Fruit fly (Drosophila melanogaster): ENCODE results near the gene CG14229.

CG14229 gene

DNA sequence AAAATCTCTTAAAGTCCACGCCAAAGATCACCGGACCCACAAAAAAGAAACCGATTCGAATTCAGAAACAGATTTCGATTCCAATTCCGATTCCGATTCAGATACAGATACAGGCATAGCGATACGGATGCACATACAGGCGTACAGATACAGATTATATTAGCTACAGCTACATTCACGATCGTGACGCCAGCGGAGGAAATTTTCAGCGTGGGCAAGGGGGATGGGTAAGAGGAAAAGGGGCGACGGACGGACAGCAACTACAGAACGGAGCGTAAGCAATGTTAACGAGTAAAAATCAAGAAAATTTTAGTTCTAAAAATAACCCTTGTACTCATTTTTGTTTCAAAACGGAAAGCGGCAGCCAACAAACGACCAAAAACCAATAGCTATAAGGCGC is 22.0 kb upstream of the CG14229 start:
- TF ChIP-seq svp (GFP tag) = peak; percentile 17
- no peak for TF ChIP-seq Eip75B (GFP tag; optimal IDR thresholded peaks at IDR 0.05)
- TF ChIP-seq CG1621 (tag; optimal IDR thresholded peaks at IDR 0.05) = no peak
- TF ChIP-seq Sox14 (GFP tag; optimal IDR thresholded peaks at IDR 0.05) = no peak

DNA sequence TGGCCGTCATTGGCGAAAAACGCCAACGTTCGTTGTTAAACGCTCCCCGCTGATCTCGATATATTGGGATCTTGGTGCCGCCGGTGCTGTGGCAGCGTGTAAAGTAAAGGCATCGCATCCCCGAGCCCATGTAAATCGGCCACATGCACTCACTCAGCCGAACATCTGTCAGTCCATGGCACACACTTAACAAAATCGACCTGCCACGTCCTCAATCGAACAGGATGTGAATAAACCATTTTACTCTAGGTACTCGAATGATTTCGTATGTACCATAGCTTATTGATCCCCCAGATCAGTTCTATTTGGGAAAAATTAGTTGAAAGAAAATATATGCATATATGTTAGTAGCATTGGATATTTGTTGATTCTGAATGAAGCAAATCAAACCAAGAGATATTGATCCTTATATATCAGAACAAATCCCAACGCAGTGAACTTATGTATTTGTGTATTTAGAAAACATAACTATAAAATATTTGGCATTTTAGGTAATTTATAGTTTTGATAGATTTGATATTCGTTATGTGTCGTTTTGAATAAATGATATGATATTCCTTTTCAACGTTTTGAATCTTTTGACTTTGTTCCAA is 21.4 kb upstream of the CG14229 start:
- TF ChIP-seq svp (GFP tag) (peak; percentile 45), CG10631 (GFP tag; optimal IDR thresholded peaks at IDR 0.05) (peak; percentile 5), CG7368 (GFP tag; optimal IDR thresholded peaks at IDR 0.05) (no peak), CG32006 (GFP tag; optimal IDR thresholded peaks at IDR 0.05) (no peak), CG3919 (GFP tag; optimal IDR thresholded peaks at IDR 0.05) (no peak), Eip78C (GFP tag) (peak; percentile 40), eg (GFP tag; IDR thresholded peaks at IDR 0.05) (no peak)

- TF ChIP-seq CG8319 (GFP tag; optimal IDR thresholded peaks at IDR 0.05) (no peak), svp (GFP tag) (peak; percentile 71), CG10669 (GFP tag; optimal IDR thresholded peaks at IDR 0.05) (no peak)
Measured at dm6 chrX:19714816-19715215, 19.8 kb upstream of the CG14229 start.

DNA sequence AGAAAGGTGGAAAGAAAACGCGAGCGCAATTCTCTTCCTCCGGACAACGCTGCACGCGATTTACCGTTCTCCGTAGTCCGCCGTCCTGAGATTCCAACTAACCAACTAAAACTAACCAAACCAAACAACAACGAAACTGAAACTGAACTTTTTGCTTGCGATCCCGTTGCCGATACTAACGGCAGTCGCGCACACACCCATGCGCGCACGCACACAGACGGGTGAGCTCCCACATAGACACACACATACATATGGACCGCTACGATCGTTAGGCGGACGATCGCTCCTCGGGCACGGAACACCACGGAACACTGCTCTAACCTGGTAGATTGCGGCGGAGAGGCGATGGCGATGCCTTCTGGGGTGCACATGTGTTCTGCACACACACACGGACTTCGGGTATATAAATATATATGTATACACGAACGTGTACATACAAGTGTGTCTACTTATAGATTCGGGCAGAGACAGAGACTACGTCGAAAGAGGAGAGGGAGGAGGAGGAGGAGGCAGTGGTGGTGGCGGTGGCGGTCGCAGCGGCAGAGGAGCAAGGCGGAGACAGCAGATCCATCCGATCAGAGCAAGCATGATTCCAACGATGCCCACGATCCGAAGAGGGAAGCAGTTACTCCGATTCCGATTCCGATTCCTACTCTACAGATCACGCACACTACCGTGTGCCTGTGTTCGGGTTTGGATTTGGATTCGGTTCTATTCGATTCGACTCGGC is 18.0 kb upstream of the CG14229 start, which contains the start of gene meso18E:
TSS of gene meso18E (minus strand) at position 148 of the 730 bp plus-strand sequence.
- TF ChIP-seq achi (GFP tag; optimal IDR thresholded peaks at IDR 0.05) (no peak), CG34406 (GFP tag; optimal IDR thresholded peaks at IDR 0.05) (no peak), Blimp-1 (GFP tag; optimal IDR thresholded peaks at IDR 0.05) (no peak), CG6163 (GFP tag; IDR thresholded peaks at IDR 0.05) (no peak), Hr39 (GFP tag; optimal IDR thresholded peaks at IDR 0.05) (no peak), spab (GFP tag; optimal IDR thresholded peaks at IDR 0.05) (no peak), CG6276 (GFP tag; optimal IDR thresholded peaks at IDR 0.05) (no peak), svp (GFP tag) (peak; percentile 79), CG6808 (GFP tag; optimal IDR thresholded peaks at IDR 0.05) (no peak), dsx (GFP tag; optimal IDR thresholded peaks at IDR 0.05; ENCODE audit: poor library complexity, severe bottlenecking) (no peak), CG8632 (GFP tag; optimal IDR thresholded peaks at IDR 0.05) (no peak), CG6854 (GFP tag; optimal IDR thresholded peaks at IDR 0.05) (no peak), eg (GFP tag; IDR thresholded peaks at IDR 0.05) (0 out of 3 replicates have a peak, but pooled peaks have one; percentile 7), topi (GFP tag; optimal IDR thresholded peaks at IDR 0.05) (no peak), fd85E (GFP tag; optimal IDR thresholded peaks at IDR 0.05) (no peak), Met (GFP tag; optimal IDR thresholded peaks at IDR 0.05) (no peak), Eip78C (GFP tag) (peak; percentile 40)

dm6 chrX:19711936-19712335 is 16.9 kb upstream of the CG14229 start:
- TF ChIP-seq ss (GFP tag; optimal IDR thresholded peaks at IDR 0.05) (no peak), fkh (GFP tag; optimal IDR thresholded peaks at IDR 0.05) (no peak), lz (GFP tag; optimal IDR thresholded peaks at IDR 0.05) (no peak), net (GFP tag; optimal IDR thresholded peaks at IDR 0.05) (no peak), CG11294 (GFP tag; IDR thresholded peaks at IDR 0.05) (no peak), vri (GFP tag; optimal IDR thresholded peaks at IDR 0.05) (no peak), CG6854 (GFP tag; optimal IDR thresholded peaks at IDR 0.05) (no peak), CG8119 (GFP tag; IDR thresholded peaks at IDR 0.05) (no peak), Hr39 (GFP tag; optimal IDR thresholded peaks at IDR 0.05) (no peak), acj6 (GFP tag; optimal IDR thresholded peaks at IDR 0.05) (no peak), dsx (GFP tag; optimal IDR thresholded peaks at IDR 0.05; ENCODE audit: poor library complexity, severe bottlenecking) (no peak), CG15336 (GFP tag; IDR thresholded peaks at IDR 0.05) (no peak), CG3919 (GFP tag; optimal IDR thresholded peaks at IDR 0.05) (no peak), Eip78C (GFP tag) (no peak), Gug (GFP tag; IDR thresholded peaks at IDR 0.05) (no peak), Eip75B (GFP tag; optimal IDR thresholded peaks at IDR 0.05) (no peak), Ets21C (GFP tag; optimal IDR thresholded peaks at IDR 0.05) (no peak), CG3032 (tag; optimal IDR thresholded peaks at IDR 0.05) (no peak), CG1621 (tag; optimal IDR thresholded peaks at IDR 0.05) (no peak), CG6792 (GFP tag; optimal IDR thresholded peaks at IDR 0.05) (no peak)
